Worm (Caenorhabditis elegans) whole organism, L4/young adult: ENCODE measurements around the gene pap-1.

ENCODE experiments used
- W03F9.2 ChIP-seq: fragments of 150-350 bp; optimal IDR thresholded peaks from 2 replicates; lab custom pipeline; 2014; ENCODE audit warnings: missing biosample characterization, missing genetic modification characterization
- dao-5 ChIP-seq: sonication (generic microtip); optimal IDR thresholded peaks from 2 replicates; lab custom pipeline; 2016; ENCODE audit warnings: missing genotype, missing genetic modification characterization, moderate library complexity, missing compliant biosample characterization

DNA sequence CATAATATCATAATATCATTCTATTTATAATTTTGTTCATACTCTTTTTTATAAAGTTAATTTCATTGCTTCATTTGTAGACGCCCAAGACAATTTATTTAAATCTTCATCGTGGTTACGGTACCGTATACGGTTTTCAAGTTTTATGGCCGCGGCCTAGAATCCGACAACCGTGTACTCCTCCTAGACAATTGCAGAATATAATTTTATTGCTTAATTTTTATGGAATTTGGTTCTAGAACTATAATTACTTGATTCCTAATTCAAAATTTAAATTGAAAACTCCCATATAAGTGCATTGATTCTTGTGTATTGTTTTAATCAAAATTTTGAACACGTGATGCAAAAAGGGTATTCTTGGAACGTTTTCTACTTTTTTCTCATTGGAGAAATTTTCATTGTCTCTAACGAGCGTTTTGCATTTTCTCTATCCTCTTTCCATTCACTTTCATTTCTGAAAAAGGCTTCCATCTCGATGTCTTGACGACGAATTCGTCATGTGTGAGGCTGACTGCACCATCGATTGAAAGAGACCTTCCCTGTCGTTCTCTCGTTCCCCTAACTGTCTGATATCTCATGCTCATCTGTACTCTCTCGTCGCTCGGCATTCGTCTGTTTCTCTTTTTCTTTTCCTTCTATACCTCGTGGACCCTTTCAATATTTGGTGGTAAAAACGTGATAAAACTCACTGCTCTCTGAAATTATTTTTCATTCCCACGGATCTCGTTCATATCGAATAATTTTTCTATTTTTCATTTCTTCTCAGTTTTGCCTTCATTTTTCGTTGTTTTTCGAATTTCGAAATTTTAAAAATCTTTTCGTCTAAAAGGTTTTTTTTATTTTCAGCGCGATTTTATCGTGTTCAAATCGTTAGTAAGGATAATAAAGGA, at the start of gene pap-1:
- TF ChIP-seq W03F9.2 (no peak), dao-5 (tag; lab: Kevin White, UChicago) (no peak)
